Fruit fly (Drosophila melanogaster) whole organism, embryonic: ENCODE measurements around the gene CG15536.
A peak's percentile ranks its signal among the peaks of the same experiment; 100 is the strongest.

Experiments
- B-H1 ChIP-seq: fragments of 200-800 bp; sonication (Bioruptor generic); IDR thresholded peaks from 3 replicates; pipeline ENCODE4 v1.3.6; 2022; ENCODE audit warnings: missing biosample characterization, missing genetic modification characterization
- Bgb ChIP-seq: fragments of 200-800 bp; sonication (Bioruptor generic); IDR thresholded peaks from 2 replicates; pipeline ENCODE4 v1.3.6; 2022; ENCODE audit warnings: missing biosample characterization, missing genetic modification characterization; ENCODE audit not compliant: partially characterized antibody
- CG11093 ChIP-seq: fragments of 200-800 bp; sonication (Bioruptor generic); IDR thresholded peaks from 3 replicates; pipeline ENCODE4 v1.3.6; 2022; ENCODE audit warnings: missing biosample characterization, missing genetic modification characterization
- CG11504 ChIP-seq: fragments of 200-800 bp; sonication (Bioruptor generic); optimal IDR thresholded peaks from 3 replicates; lab custom pipeline; 2019; ENCODE audit warnings: missing biosample characterization, mild to moderate bottlenecking, missing genetic modification characterization, moderate library complexity
- CG12391 ChIP-seq: fragments of 200-800 bp; sonication (Bioruptor generic); optimal IDR thresholded peaks from 3 replicates; lab custom pipeline; 2018; ENCODE audit warnings: missing biosample characterization, mild to moderate bottlenecking, missing genetic modification characterization, moderate library complexity
- CG13296 ChIP-seq: fragments of 200-800 bp; sonication (Bioruptor generic); optimal IDR thresholded peaks from 3 replicates; lab custom pipeline; 2018; ENCODE audit warnings: missing biosample characterization, mild to moderate bottlenecking, missing genetic modification characterization
- CG13894 ChIP-seq: fragments of 200-800 bp; sonication (Bioruptor generic); optimal IDR thresholded peaks from 3 replicates; lab custom pipeline; 2018; ENCODE audit warnings: missing biosample characterization, mild to moderate bottlenecking, missing genetic modification characterization, moderate library complexity
- CG14050 ChIP-seq: fragments of 200-800 bp; sonication (Bioruptor generic); IDR thresholded peaks from 3 replicates; pipeline ENCODE4 v1.3.6; 2022; ENCODE audit warnings: missing biosample characterization, missing genetic modification characterization
- CG15601 ChIP-seq: fragments of 200-800 bp; sonication (Bioruptor generic); optimal IDR thresholded peaks from 3 replicates; lab custom pipeline; 2019; ENCODE audit warnings: missing biosample characterization, mild to moderate bottlenecking, missing genetic modification characterization, moderate library complexity
- CG16815 ChIP-seq: fragments of 200-800 bp; sonication (Bioruptor generic); optimal IDR thresholded peaks from 3 replicates; lab custom pipeline; 2017; ENCODE audit warnings: missing biosample characterization, mild to moderate bottlenecking, missing genetic modification characterization
- CG17328 ChIP-seq: fragments of 200-800 bp; sonication (Bioruptor generic); IDR thresholded peaks from 2 replicates; pipeline ENCODE4 v1.3.6; 2022; ENCODE audit warnings: missing biosample characterization, missing genetic modification characterization
- CG18262 ChIP-seq: fragments of 200-800 bp; optimal IDR thresholded peaks from 3 replicates; lab custom pipeline; 2019; ENCODE audit warnings: missing biosample characterization, mild to moderate bottlenecking, missing genetic modification characterization, moderate library complexity
- CG30431 ChIP-seq: fragments of 200-800 bp; sonication (Bioruptor generic); optimal IDR thresholded peaks from 2 replicates; lab custom pipeline; 2017; ENCODE audit warnings: missing biosample characterization, missing genetic modification characterization
- CG31224 ChIP-seq: fragments of 200-800 bp; sonication (Bioruptor generic); IDR thresholded peaks from 2 replicates; pipeline ENCODE4 v1.3.6; 2022; ENCODE audit warnings: missing biosample characterization, missing genetic modification characterization
- CG32532 ChIP-seq: fragments of 200-800 bp; sonication (Bioruptor generic); IDR thresholded peaks from 2 replicates; pipeline ENCODE4 v1.3.6; 2022; ENCODE audit warnings: missing biosample characterization, missing genetic modification characterization
- CG3281 ChIP-seq: fragments of 200-800 bp; sonication (Bioruptor generic); optimal IDR thresholded peaks from 3 replicates; lab custom pipeline; 2017; ENCODE audit warnings: missing biosample characterization, mild to moderate bottlenecking, missing genetic modification characterization
- CG34224 ChIP-seq: fragments of 200-800 bp; sonication (Bioruptor generic); IDR thresholded peaks from 3 replicates; pipeline ENCODE4 v1.3.6; 2022; ENCODE audit warnings: missing biosample characterization, missing genetic modification characterization; ENCODE audit not compliant: partially characterized antibody
- CG6813 ChIP-seq: fragments of 200-800 bp; sonication (Bioruptor generic); optimal IDR thresholded peaks from 2 replicates; lab custom pipeline; 2017; ENCODE audit warnings: missing biosample characterization, missing genetic modification characterization, mild to moderate bottlenecking, moderate library complexity, missing genetic modification reagents
- CG9727 ChIP-seq: fragments of 200-800 bp; sonication (Bioruptor generic); optimal IDR thresholded peaks from 3 replicates; lab custom pipeline; 2017; ENCODE audit warnings: missing biosample characterization, mild to moderate bottlenecking, missing genetic modification characterization
- Drgx ChIP-seq: fragments of 200-800 bp; sonication (Bioruptor generic); IDR thresholded peaks from 2 replicates; pipeline ENCODE4 v1.3.6; 2022; ENCODE audit warnings: missing biosample characterization, missing genetic modification characterization
- Ets97D ChIP-seq: fragments of 200-800 bp; sonication (Bioruptor generic); optimal IDR thresholded peaks from 3 replicates; lab custom pipeline; 2016; ENCODE audit warnings: missing biosample characterization, missing genetic modification characterization
- HLH4C ChIP-seq: fragments of 200-800 bp; sonication (Bioruptor generic); IDR thresholded peaks from 3 replicates; pipeline ENCODE4 v1.3.6; 2022; ENCODE audit warnings: missing biosample characterization, missing genetic modification characterization; ENCODE audit not compliant: partially characterized antibody
- Oli ChIP-seq: fragments of 200-800 bp; sonication (Bioruptor generic); optimal IDR thresholded peaks from 2 replicates; lab custom pipeline; 2018; ENCODE audit warnings: missing biosample characterization, mild to moderate bottlenecking, missing genetic modification characterization, moderate library complexity
- PHDP ChIP-seq: fragments of 200-800 bp; sonication (Bioruptor generic); optimal IDR thresholded peaks from 3 replicates; lab custom pipeline; 2018; ENCODE audit warnings: missing biosample characterization, mild to moderate bottlenecking, missing genetic modification characterization, moderate library complexity
- Six4 ChIP-seq: fragments of 200-800 bp; sonication (Bioruptor generic); optimal IDR thresholded peaks from 2 replicates; lab custom pipeline; 2016; ENCODE audit warnings: missing biosample characterization, missing genetic modification characterization
- Sox100B ChIP-seq: fragments of 200-800 bp; sonication (Bioruptor generic); optimal IDR thresholded peaks from 3 replicates; lab custom pipeline; 2018; ENCODE audit warnings: missing biosample characterization, mild to moderate bottlenecking, missing genetic modification characterization
- Sox102F ChIP-seq: fragments of 200-800 bp; sonication (Bioruptor generic); optimal IDR thresholded peaks from 2 replicates; lab custom pipeline; 2018; ENCODE audit warnings: missing biosample characterization, mild to moderate bottlenecking, missing genetic modification characterization, moderate library complexity
- Ssrp ChIP-seq: fragments of 200-800 bp; sonication (Bioruptor generic); optimal IDR thresholded peaks from 2 replicates; lab custom pipeline; 2018; ENCODE audit warnings: missing biosample characterization, mild to moderate bottlenecking, missing genetic modification characterization, moderate library complexity
- Xbp1 ChIP-seq: fragments of 200-800 bp; sonication (Bioruptor generic); optimal IDR thresholded peaks from 3 replicates; lab custom pipeline; 2016; ENCODE audit warnings: missing biosample characterization, mild to moderate bottlenecking, missing genetic modification characterization
- bcd ChIP-seq: fragments of 200-800 bp; sonication (Bioruptor generic); optimal IDR thresholded peaks from 2 replicates; lab custom pipeline; 2017; ENCODE audit warnings: missing biosample characterization, mild to moderate bottlenecking, missing genetic modification characterization
- bsh ChIP-seq, 2 experiments: fragments of 200-800 bp; sonication (Bioruptor generic); optimal IDR thresholded peaks; 2 replicates each; lab custom pipeline; 2017 to 2018; ENCODE audit warnings: mild to moderate bottlenecking in 2 of 2, missing biosample characterization in 2 of 2, missing genetic modification characterization in 2 of 2, moderate library complexity in 1 of 2
- crol ChIP-seq: fragments of 200-800 bp; sonication (Bioruptor generic); IDR thresholded peaks from 2 replicates; pipeline ENCODE4 v1.3.6; 2022; ENCODE audit warnings: missing biosample characterization, missing genetic modification characterization
- dmrt11E ChIP-seq: fragments of 200-800 bp; sonication (Bioruptor generic); optimal IDR thresholded peaks from 3 replicates; lab custom pipeline; 2018; ENCODE audit warnings: missing biosample characterization, mild to moderate bottlenecking, missing genetic modification characterization, moderate library complexity
- fd3F ChIP-seq: fragments of 200-800 bp; sonication (Bioruptor generic); optimal IDR thresholded peaks from 2 replicates; lab custom pipeline; 2018; ENCODE audit warnings: missing biosample characterization, mild to moderate bottlenecking, missing genetic modification characterization, moderate library complexity
- fd96Cb ChIP-seq: fragments of 200-800 bp; sonication (Bioruptor generic); optimal IDR thresholded peaks from 2 replicates; lab custom pipeline; 2018; ENCODE audit warnings: missing biosample characterization, mild to moderate bottlenecking, missing genetic modification characterization, moderate library complexity
- gcm ChIP-seq: fragments of 200-800 bp; sonication (Bioruptor generic); optimal IDR thresholded peaks from 2 replicates; lab custom pipeline; 2019; ENCODE audit warnings: missing biosample characterization, mild to moderate bottlenecking, missing genetic modification characterization, moderate library complexity
- gem ChIP-seq: fragments of 200-800 bp; sonication (Bioruptor generic); optimal IDR thresholded peaks from 2 replicates; lab custom pipeline; 2019; ENCODE audit warnings: missing biosample characterization, mild to moderate bottlenecking, missing genetic modification characterization, moderate library complexity
- grau ChIP-seq: fragments of 200-800 bp; optimal IDR thresholded peaks from 3 replicates; lab custom pipeline; 2019; ENCODE audit warnings: missing biosample characterization, mild to moderate bottlenecking, missing genetic modification characterization, moderate library complexity
- nom ChIP-seq: fragments of 200-800 bp; sonication (Bioruptor generic); optimal IDR thresholded peaks from 2 replicates; lab custom pipeline; 2017; ENCODE audit warnings: missing biosample characterization, missing genetic modification characterization, mild to moderate bottlenecking, moderate library complexity, missing genetic modification reagents
- phol ChIP-seq: fragments of 200-800 bp; sonication (Bioruptor generic); optimal IDR thresholded peaks from 3 replicates; lab custom pipeline; 2018; ENCODE audit warnings: missing biosample characterization, mild to moderate bottlenecking, missing genetic modification characterization, moderate library complexity
- prd ChIP-seq, 3 experiments: fragments of >200 bp in 2 of 3; fragments of 200-800 bp in 1 of 3; sonication (Bioruptor generic) in 1 of 3; optimal IDR thresholded peaks in 2 of 3; IDR thresholded peaks in 1 of 3; 2 replicates in 2 of 3; 3 replicates in 1 of 3; pipeline versions ENCODE4 v1.3.6 to Lab custom; 2017 to 2022; ENCODE audit warnings: missing biosample characterization in 1 of 3, missing genetic modification characterization in 1 of 3
- sens-2 ChIP-seq: fragments of 200-800 bp; sonication (Bioruptor generic); IDR thresholded peaks from 2 replicates; pipeline ENCODE4 v1.3.6; 2022; ENCODE audit warnings: missing biosample characterization, missing genetic modification characterization
- slbo ChIP-seq: fragments of 200-800 bp; sonication (Bioruptor generic); IDR thresholded peaks from 2 replicates; pipeline ENCODE4 v1.3.6; 2022; ENCODE audit warnings: missing biosample characterization, missing genetic modification characterization
- stc ChIP-seq: fragments of 200-800 bp; sonication (Bioruptor generic); IDR thresholded peaks from 2 replicates; pipeline ENCODE4 v1.3.6; 2022; ENCODE audit warnings: missing biosample characterization, missing genetic modification characterization
- tgo ChIP-seq: fragments of 200-800 bp; sonication (Bioruptor generic); IDR thresholded peaks from 3 replicates; pipeline ENCODE4 v1.3.6; 2022; ENCODE audit warnings: missing biosample characterization, missing genetic modification characterization
- tio ChIP-seq: fragments of 200-800 bp; sonication (Bioruptor generic); optimal IDR thresholded peaks from 2 replicates; lab custom pipeline; 2017; ENCODE audit warnings: missing biosample characterization, missing genetic modification characterization, inconsistent platforms
- twi ChIP-seq: fragments of 200-800 bp; optimal IDR thresholded peaks from 2 replicates; lab custom pipeline; 2019; ENCODE audit warnings: missing biosample characterization, mild to moderate bottlenecking, missing genetic modification characterization, moderate library complexity
- unpg ChIP-seq: fragments of 200-800 bp; sonication (Bioruptor generic); optimal IDR thresholded peaks from 3 replicates; lab custom pipeline; 2018; ENCODE audit warnings: missing biosample characterization, mild to moderate bottlenecking, missing genetic modification characterization, moderate library complexity

CG15536 gene

dm6 chr3R:30461608-30462243, 36.8 kb upstream of the CG15536 start (continued):
- TF ChIP-seq CG18262 (tag; lab: Kevin White, UChicago) (peak; percentile 33), slbo (GFP tag; lab: Robert Waterston, UW) (peak; percentile 59), CG13894 (tag; lab: Kevin White, UChicago) (no peak), sens-2 (GFP tag; lab: Robert Waterston, UW) (no peak), Sox100B (GFP tag; lab: Kevin White, UChicago) (peak; percentile 35), CG9727 (GFP tag; lab: Kevin White, UChicago) (peak; percentile 25), CG31224 (GFP tag; lab: Robert Waterston, UW) (no peak), dmrt11E (tag; lab: Kevin White, UChicago) (peak; percentile 32), Six4 (no peak), CG11093 (GFP tag; lab: Robert Waterston, UW) (no peak), CG32532 (GFP tag; lab: Robert Waterston, UW) (no peak), HLH4C (GFP tag; lab: Robert Waterston, UW) (no peak), Bgb (GFP tag; lab: Robert Waterston, UW) (no peak), fd3F (GFP tag; lab: Kevin White, UChicago) (no peak), tgo (GFP tag; lab: Robert Waterston, UW) (peak; percentile 24; the same call in 1 of the 3 replicates), Xbp1 (peak; percentile 19), gcm (peak; percentile 15), Ssrp (tag; lab: Kevin White, UChicago) (peak; percentile 21), CG11504 (peak; percentile 59), CG6813 (peak; percentile 15), bcd (GFP tag; lab: Kevin White, UChicago) (peak; percentile 26), Ets97D (no peak), CG16815 (GFP tag; lab: Kevin White, UChicago) (no peak), bsh (GFP tag; optimal IDR thresholded peaks at IDR 0.05; lab: Kevin White, UChicago) (peak in 1 of 2 experiments; percentile 20), CG14050 (GFP tag; lab: Robert Waterston, UW) (peak; percentile 18; the same call in 1 of the 3 replicates), CG17328 (GFP tag; lab: Robert Waterston, UW) (0 out of 2 replicates have a peak, but pooled peaks have one; percentile 32), B-H1 (GFP tag; lab: Robert Waterston, UW) (peak; percentile 15; the same call in 1 of the 3 replicates), gem (peak; percentile 64), CG12391 (tag; lab: Kevin White, UChicago) (peak; percentile 43), CG13296 (peak; percentile 23), CG30431 (no peak), prd (optimal IDR thresholded peaks at IDR 0.05; lab: Kevin White, UChicago) (no peak), prd (GFP tag; IDR thresholded peaks at IDR 0.05; lab: Robert Waterston, UW) (peak; percentile 60), phol (tag; lab: Kevin White, UChicago) (peak; percentile 44), Drgx (GFP tag; lab: Robert Waterston, UW) (peak; percentile 51; the same call in 1 of the 2 replicates), crol (GFP tag; lab: Robert Waterston, UW) (no peak), CG34224 (GFP tag; lab: Robert Waterston, UW) (no peak), CG15601 (tag; lab: Kevin White, UChicago) (no peak), fd96Cb (tag; lab: Kevin White, UChicago) (no peak), stc (0 out of 2 replicates have a peak, but pooled peaks have one; percentile 8), CG3281 (GFP tag; lab: Kevin White, UChicago) (peak; percentile 16), grau (tag; lab: Kevin White, UChicago) (peak; percentile 38), PHDP (peak; percentile 29), Sox102F (GFP tag; lab: Kevin White, UChicago) (peak; percentile 41), twi (tag; lab: Kevin White, UChicago) (no peak), Oli (peak; percentile 18), unpg (GFP tag; lab: Kevin White, UChicago) (peak; percentile 47), nom (peak; percentile 21), tio (no peak)
